Worm (Caenorhabditis elegans) whole organism, L4/young adult: Measurements from ENCODE around the gene rbm-25.

Experiments
- dao-5 ChIP-seq: sonication (generic microtip); optimal IDR thresholded peaks from 2 replicates; lab custom pipeline; 2016; ENCODE audit warnings: missing genotype, missing genetic modification characterization, moderate library complexity, missing compliant biosample characterization
- him-1 ChIP-seq: sonication (generic microtip); optimal IDR thresholded peaks from 2 replicates; lab custom pipeline; 2016; ENCODE audit warnings: missing genotype, missing genetic modification reagents, missing genetic modification characterization, missing compliant biosample characterization

DNA sequence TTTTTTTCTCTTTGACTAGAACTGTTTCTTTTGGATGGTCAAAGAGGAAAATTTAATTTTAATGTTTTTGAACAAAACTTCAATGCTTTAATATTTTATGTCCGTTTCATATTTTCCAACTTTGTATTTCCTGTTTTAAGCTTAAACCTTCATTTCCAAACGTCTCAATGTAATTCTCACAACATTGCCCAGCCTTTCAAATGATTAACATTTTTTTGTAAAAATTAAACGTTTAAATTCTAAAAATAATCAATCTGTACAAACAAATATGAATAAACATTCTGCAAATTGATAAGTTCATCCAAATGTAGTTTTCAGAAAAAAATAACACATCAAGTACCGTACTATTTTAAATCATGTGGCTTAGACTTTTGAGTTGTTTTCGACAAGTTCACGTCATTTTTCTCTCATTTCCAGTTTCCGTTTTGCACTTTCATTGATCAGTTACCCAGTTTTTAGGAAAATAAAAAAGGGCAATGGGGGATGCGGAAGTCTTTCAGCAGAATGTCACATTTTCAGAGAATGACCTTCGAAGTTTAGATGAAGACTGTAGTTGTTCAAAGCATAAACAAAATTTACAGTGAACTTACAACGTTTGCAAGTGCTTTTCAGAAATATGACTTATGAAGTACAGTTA lies 44.8 kb downstream of the rbm-25 start:
- TF ChIP-seq dao-5 (tag; lab: Kevin White, UChicago) (no peak), him-1 (tag; lab: Kevin White, UChicago) (no peak)
